Worm (Caenorhabditis elegans): ENCODE results near the gene C37C3.11.

C37C3.11 gene

DNA sequence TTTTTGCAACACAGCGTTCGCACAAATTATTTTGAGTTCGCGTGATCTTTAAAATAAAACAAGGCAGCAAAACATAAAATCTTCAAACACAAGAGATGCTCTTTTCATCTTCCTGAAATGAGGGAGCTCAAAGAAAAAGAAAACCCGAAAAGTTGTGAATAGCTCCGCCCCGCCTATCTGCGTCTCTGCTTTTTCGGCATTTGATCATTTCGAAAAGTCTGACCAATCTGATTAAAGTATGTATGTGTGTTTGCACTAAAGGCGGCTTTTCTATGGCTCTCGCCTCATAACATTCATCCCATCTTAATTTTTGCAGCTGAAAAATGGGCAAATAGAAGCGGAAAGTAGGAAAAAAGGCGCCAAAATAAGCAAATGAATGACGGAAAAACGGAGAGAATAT, 45.0 kb downstream of the C37C3.11 start:
- TF ChIP-seq pqm-1 (tag; optimal IDR thresholded peaks at IDR 0.05) (no peak), fkh-10 (GFP tag; optimal IDR thresholded peaks at IDR 0.05) (peak; percentile 14), nhr-76 (tag; optimal IDR thresholded peaks at IDR 0.05) (no peak), egl-27 (tag; optimal IDR thresholded peaks at IDR 0.05) (no peak), hmg-11 (tag; optimal IDR thresholded peaks at IDR 0.05) (no peak), mdl-1 (tag; optimal IDR thresholded peaks at IDR 0.05) (no peak), ceh-16 (tag; optimal IDR thresholded peaks at IDR 0.05) (no peak), nfya-1 (tag; optimal IDR thresholded peaks at IDR 0.05; ENCODE audit: insufficient read depth) (peak; percentile 21), elt-1 (tag; optimal IDR thresholded peaks at IDR 0.05) (no peak), eor-1 (tag; optimal IDR thresholded peaks at IDR 0.05) (no peak), elt-2 (tag; optimal IDR thresholded peaks at IDR 0.05) (no peak), nhr-67 (tag; optimal IDR thresholded peaks at IDR 0.05) (no peak), skn-1 (tag; optimal IDR thresholded peaks at IDR 0.05) (no peak)

DNA sequence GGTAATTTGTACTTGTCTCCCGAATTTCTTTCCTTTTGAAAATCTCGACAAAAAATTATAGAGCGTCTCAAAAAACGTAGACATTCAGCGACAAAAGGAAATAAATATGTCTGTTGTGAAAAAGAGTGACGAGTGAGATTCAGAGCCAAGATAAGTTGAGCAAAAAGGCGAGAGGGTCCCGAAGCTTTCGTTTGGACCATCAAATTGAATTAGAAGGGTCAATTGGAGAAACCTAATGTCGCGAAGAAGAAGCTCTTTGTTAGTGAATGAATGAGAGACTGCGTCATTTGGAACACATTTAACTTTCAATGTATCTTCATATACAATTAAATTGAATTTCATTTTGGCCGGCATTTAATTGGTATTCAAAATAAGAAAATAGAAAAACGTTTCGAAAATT, 48.1 kb downstream of the C37C3.11 start:
- TF ChIP-seq elt-1 (tag; optimal IDR thresholded peaks at IDR 0.05), result peak; percentile 11
- TF ChIP-seq tbx-2 (tag; optimal IDR thresholded peaks at IDR 0.05), result no peak
- peak; percentile 24 for TF ChIP-seq fkh-10 (GFP tag; optimal IDR thresholded peaks at IDR 0.05)

DNA sequence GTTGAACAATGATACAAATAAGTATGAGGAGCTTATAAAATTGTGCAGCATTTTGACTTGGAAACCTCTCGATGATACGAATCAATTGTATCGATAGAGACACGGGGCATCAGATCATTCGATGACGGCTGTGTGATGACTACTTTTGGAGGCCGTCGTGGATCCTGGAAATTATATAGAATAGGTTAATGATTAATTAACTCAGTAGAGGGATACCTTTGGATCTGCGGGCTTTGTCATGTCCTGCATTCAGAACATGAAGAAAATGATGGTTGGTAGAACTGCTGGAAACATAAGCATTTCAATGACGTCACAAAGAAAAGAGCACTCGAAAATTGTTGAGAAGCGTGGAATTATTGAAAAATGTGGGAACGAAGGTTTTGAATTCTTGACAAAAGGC, 50.0 kb downstream of the C37C3.11 start, which contains the start of gene ZK742.6:
TSS of gene ZK742.6 (minus strand) at position 342 of the 400 bp plus-strand sequence.
- peak; percentile 73 for TF ChIP-seq aly-2 (tag; optimal IDR thresholded peaks at IDR 0.05)
- no peak for TF ChIP-seq elt-2 (tag; optimal IDR thresholded peaks at IDR 0.05)
